Worm (Caenorhabditis elegans) whole organism, L3 larva: Measurements from ENCODE around the gene T07F10.5.

Experiments used
- ama-1 ChIP-seq: fragments of 150-350 bp; optimal IDR thresholded peaks from 2 replicates; lab custom pipeline; 2018
- ceh-82 ChIP-seq: fragments of 150-350 bp; optimal IDR thresholded peaks from 2 replicates; lab custom pipeline; 2014; ENCODE audit warnings: missing biosample characterization, missing genetic modification characterization
- daf-12 ChIP-seq: fragments of 150-350 bp; optimal IDR thresholded peaks from 2 replicates; lab custom pipeline; 2014; ENCODE audit warnings: missing biosample characterization, missing genetic modification reagents, missing genetic modification characterization
- elt-1 ChIP-seq: fragments of 150-350 bp; optimal IDR thresholded peaks from 2 replicates; lab custom pipeline; 2014; ENCODE audit warnings: missing biosample characterization, missing genetic modification characterization
- fkh-10 ChIP-seq: sonication (generic microtip); optimal IDR thresholded peaks from 2 replicates; lab custom pipeline; 2017; ENCODE audit warnings: missing biosample characterization, missing genetic modification reagents, missing genetic modification characterization
- mdl-1 ChIP-seq: fragments of 150-350 bp; optimal IDR thresholded peaks from 2 replicates; lab custom pipeline; 2014; ENCODE audit warnings: missing biosample characterization, missing genetic modification characterization
- nhr-11 ChIP-seq: fragments of 150-350 bp; optimal IDR thresholded peaks from 2 replicates; lab custom pipeline; 2014; ENCODE audit warnings: missing biosample characterization, missing genetic modification characterization
- nhr-12 ChIP-seq: fragments of 150-350 bp; optimal IDR thresholded peaks from 2 replicates; lab custom pipeline; 2014; ENCODE audit warnings: missing biosample characterization, missing genetic modification characterization
- pha-4 ChIP-seq: fragments of 150-350 bp; optimal IDR thresholded peaks from 2 replicates; lab custom pipeline; 2014; ENCODE audit warnings: missing biosample characterization, missing genetic modification reagents, missing genetic modification characterization
- zag-1 ChIP-seq: fragments of 150-350 bp; optimal IDR thresholded peaks from 2 replicates; lab custom pipeline; 2014; ENCODE audit warnings: missing biosample characterization, missing genetic modification characterization
- ztf-11 ChIP-seq: fragments of 150-350 bp; optimal IDR thresholded peaks from 2 replicates; lab custom pipeline; 2014; ENCODE audit warnings: missing biosample characterization, missing genetic modification characterization

DNA sequence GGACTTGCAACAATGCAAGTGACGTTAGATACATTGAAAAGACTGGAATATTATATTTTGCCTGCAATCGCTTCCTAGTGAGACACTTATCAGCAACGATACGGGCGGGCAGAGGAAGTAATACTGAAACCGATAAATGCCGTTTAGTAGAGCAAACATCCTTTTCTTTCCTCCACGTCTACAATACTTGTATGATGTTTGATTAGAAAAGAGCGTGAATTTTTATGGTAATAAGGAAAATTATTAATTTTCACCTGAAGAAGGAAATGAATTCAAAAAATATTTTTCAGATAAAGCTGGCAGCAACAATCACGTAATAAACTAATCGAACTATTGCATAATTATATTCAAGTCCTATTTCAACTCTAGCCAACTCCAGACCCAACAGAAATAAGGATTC is 10.9 kb upstream of the T07F10.5 start, which contains the start of gene C44H9.7:
- TF ChIP-seq pha-4 (tag; lab: Kevin White, UChicago) (no peak), zag-1 (tag; lab: Kevin White, UChicago) (no peak), mdl-1 (tag; lab: Kevin White, UChicago) (no peak), ama-1 (lab: Kevin White, UChicago) (no peak), daf-12 (tag; lab: Kevin White, UChicago) (no peak), ztf-11 (no peak), ceh-82 (tag; lab: Kevin White, UChicago) (no peak), fkh-10 (GFP tag; lab: Kevin White, UChicago) (no peak), elt-1 (tag; lab: Kevin White, UChicago) (no peak), nhr-12 (no peak), nhr-11 (tag; lab: Kevin White, UChicago) (no peak)
